Worm (Caenorhabditis elegans): ENCODE results near the gene acs-10.

- TF ChIP-seq unc-62 (GFP tag; optimal IDR thresholded peaks at IDR 0.05) (no peak), F33H1.4 (GFP tag; IDR thresholded peaks at IDR 0.05) (no peak), fkh-3 (tag; optimal IDR thresholded peaks at IDR 0.05) (no peak), rec-8 (tag; optimal IDR thresholded peaks at IDR 0.05) (no peak), lsy-27 (tag; optimal IDR thresholded peaks at IDR 0.05; ENCODE audit: borderline replicate concordance, insufficient read depth) (no peak), dpl-1 (GFP tag; optimal IDR thresholded peaks at IDR 0.05) (no peak), hsf-1 (GFP tag; IDR thresholded peaks at IDR 0.05) (no peak), snpc-4 (GFP tag; optimal IDR thresholded peaks at IDR 0.05) (no peak), snpc-4 (tag; optimal IDR thresholded peaks at IDR 0.05) (no peak), ccch-3 (GFP tag; optimal IDR thresholded peaks at IDR 0.05) (no peak)
Observed at ce11 chrV:14194514-14194913, 48.2 kb downstream of the acs-10 start.
